Worm (Caenorhabditis elegans) whole organism, L4/young adult: ENCODE results near the gene dnj-15.
"Not testable (repeated sequence)": the region's sequence is repeated elsewhere in the genome, so short reads cannot be mapped to it uniquely, and the experiment has no call there.

Source experiments
- W03F9.2 ChIP-seq: fragments of 150-350 bp; optimal IDR thresholded peaks from 2 replicates; lab custom pipeline; 2014; ENCODE audit warnings: missing biosample characterization, missing genetic modification characterization
- dao-5 ChIP-seq: sonication (generic microtip); optimal IDR thresholded peaks from 2 replicates; lab custom pipeline; 2016; ENCODE audit warnings: missing genotype, missing genetic modification characterization, moderate library complexity, missing compliant biosample characterization
- him-1 ChIP-seq: sonication (generic microtip); optimal IDR thresholded peaks from 2 replicates; lab custom pipeline; 2016; ENCODE audit warnings: missing genotype, missing genetic modification reagents, missing genetic modification characterization, missing compliant biosample characterization

The dnj-15 gene

ce11 chrIV:4176088-4176487, at the start of gene dnj-15:
Gene dnj-15, plus strand, starts transcription at chrIV:4176388.
- TF ChIP-seq him-1 (tag; lab: Kevin White, UChicago), result no peak
- TF ChIP-seq dao-5 (tag; lab: Kevin White, UChicago), result no peak
- no peak for TF ChIP-seq W03F9.2 (tag; lab: Kevin White, UChicago)

ce11 chrIV:4135744-4136143, 40.4 kb upstream of the dnj-15 start, which contains the start of gene F49F1.17:
Gene F49F1.17, minus strand, starts transcription at chrIV:4135844.
- no peak for TF ChIP-seq dao-5 (tag; lab: Kevin White, UChicago)
- no peak for TF ChIP-seq W03F9.2 (tag; lab: Kevin White, UChicago)
- TF ChIP-seq him-1 (tag; lab: Kevin White, UChicago), result no peak

ce11 chrIV:4137472-4137871, 38.7 kb upstream of the dnj-15 start, which contains the start of gene F49F1.9:
Gene F49F1.9, minus strand, starts transcription at chrIV:4137572.
- TF ChIP-seq dao-5 (tag; lab: Kevin White, UChicago) (no peak), him-1 (tag; lab: Kevin White, UChicago) (no peak), W03F9.2 (tag; lab: Kevin White, UChicago) (no peak)

- TF ChIP-seq dao-5 (tag; lab: Kevin White, UChicago), result no peak
- TF ChIP-seq W03F9.2 (tag; lab: Kevin White, UChicago), result no peak
- TF ChIP-seq him-1 (tag; lab: Kevin White, UChicago), result no peak
Observed at ce11 chrIV:4139022-4139421, 37.2 kb upstream of the dnj-15 start, which contains the start of gene F49F1.10. Gene F49F1.10, minus strand, starts transcription at chrIV:4139122.

ce11 chrIV:4140265-4140664, 35.9 kb upstream of the dnj-15 start, which contains the start of gene F49F1.18:
Gene F49F1.18, minus strand, starts transcription at chrIV:4140365.
- TF ChIP-seq W03F9.2 (tag; lab: Kevin White, UChicago), result no peak
- TF ChIP-seq him-1 (tag; lab: Kevin White, UChicago), result no peak

ce11 chrIV:4141311-4141710, 34.9 kb upstream of the dnj-15 start, which contains the start of gene F49F1.11:
Gene F49F1.11, minus strand, starts transcription at chrIV:4141411.
- TF ChIP-seq dao-5 (tag; lab: Kevin White, UChicago), result no peak
- TF ChIP-seq him-1 (tag; lab: Kevin White, UChicago), result no peak
- no peak for TF ChIP-seq W03F9.2 (tag; lab: Kevin White, UChicago)

- TF ChIP-seq dao-5, W03F9.2, him-1 (tag; lab: Kevin White, UChicago): not testable (repeated sequence)
Observed at ce11 chrIV:4142986-4143385, 33.2 kb upstream of the dnj-15 start, which contains the start of gene F49F1.12. Gene F49F1.12, minus strand, starts transcription at chrIV:4143086.

- TF ChIP-seq him-1 (tag; lab: Kevin White, UChicago), result no peak
- TF ChIP-seq W03F9.2 (tag; lab: Kevin White, UChicago), result no peak
- no peak for TF ChIP-seq dao-5 (tag; lab: Kevin White, UChicago)
Observed at ce11 chrIV:4144784-4145183, 31.4 kb upstream of the dnj-15 start, which contains the start of gene R07C12.3. Gene R07C12.3, plus strand, starts transcription at chrIV:4145084.

- TF ChIP-seq him-1 (tag; lab: Kevin White, UChicago) (no peak), dao-5 (tag; lab: Kevin White, UChicago) (no peak), W03F9.2 (tag; lab: Kevin White, UChicago) (no peak)
Observed at ce11 chrIV:4147891-4148290, 28.3 kb upstream of the dnj-15 start.

ce11 chrIV:4150138-4150537, 26.1 kb upstream of the dnj-15 start:
- TF ChIP-seq him-1 (tag; lab: Kevin White, UChicago) (no peak), W03F9.2 (tag; lab: Kevin White, UChicago) (no peak), dao-5 (tag; lab: Kevin White, UChicago) (no peak)

- TF ChIP-seq dao-5 (tag; lab: Kevin White, UChicago), result no peak
- no peak for TF ChIP-seq him-1 (tag; lab: Kevin White, UChicago)
- TF ChIP-seq W03F9.2 (tag; lab: Kevin White, UChicago), result no peak
Observed at ce11 chrIV:4152143-4152542, 24.0 kb upstream of the dnj-15 start, which contains the start of the genes K08D10.10 and R07C12.1. Gene K08D10.10, plus strand, starts transcription at chrIV:4152235. Gene R07C12.1, plus strand, starts transcription at chrIV:4152456.

ce11 chrIV:4154641-4155040, 21.5 kb upstream of the dnj-15 start, which contains the start of gene K08D10.14:
Gene K08D10.14, plus strand, starts transcription at chrIV:4154941.
- TF ChIP-seq dao-5 (tag; lab: Kevin White, UChicago) (no peak), him-1 (tag; lab: Kevin White, UChicago) (no peak), W03F9.2 (tag; lab: Kevin White, UChicago) (no peak)

ce11 chrIV:4162121-4162520, 14.1 kb upstream of the dnj-15 start, which contains the start of gene scrm-5:
Gene scrm-5, plus strand, starts transcription at chrIV:4162421.
- TF ChIP-seq dao-5 (tag; lab: Kevin White, UChicago), result no peak

- TF ChIP-seq him-1 (tag; lab: Kevin White, UChicago), result no peak
- TF ChIP-seq W03F9.2 (tag; lab: Kevin White, UChicago), result no peak
- TF ChIP-seq dao-5 (tag; lab: Kevin White, UChicago), result no peak
Observed at ce11 chrIV:4164392-4164791, 11.8 kb upstream of the dnj-15 start, which contains the start of gene scrm-8. Gene scrm-8, plus strand, starts transcription at chrIV:4164692.
